Fruit fly (Drosophila melanogaster): Measurements from ENCODE around the gene CG4645.

DNA sequence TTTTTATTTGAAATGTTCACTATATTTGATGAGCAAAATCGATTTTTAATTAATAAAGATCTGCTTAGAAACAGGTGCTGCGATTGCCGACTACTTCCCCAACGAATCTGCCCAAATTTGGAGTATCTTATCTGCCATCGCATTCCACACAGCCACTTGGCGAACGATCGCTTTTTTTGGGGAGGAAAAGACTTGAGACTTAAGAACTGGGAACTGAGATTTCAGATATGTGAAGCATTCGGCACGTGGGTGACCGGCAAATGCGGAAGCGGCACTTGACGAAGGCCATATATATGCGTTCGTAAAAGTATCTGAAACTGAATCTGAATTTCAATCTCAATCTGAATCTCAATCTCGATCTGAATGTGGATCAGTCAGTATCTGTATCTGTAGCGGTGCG is 15.8 kb upstream of the CG4645 start:
- TF ChIP-seq ss (GFP tag; optimal IDR thresholded peaks at IDR 0.05) (no peak), CG8119 (GFP tag; IDR thresholded peaks at IDR 0.05) (no peak), CG6854 (GFP tag; optimal IDR thresholded peaks at IDR 0.05) (no peak), acj6 (GFP tag; optimal IDR thresholded peaks at IDR 0.05) (no peak), Sox15 (GFP tag; optimal IDR thresholded peaks at IDR 0.05) (no peak), CG31627 (GFP tag; optimal IDR thresholded peaks at IDR 0.05) (no peak), Hr38 (GFP tag; optimal IDR thresholded peaks at IDR 0.05) (no peak), vri (GFP tag; optimal IDR thresholded peaks at IDR 0.05) (no peak), CG34406 (GFP tag; optimal IDR thresholded peaks at IDR 0.05) (no peak), CG6163 (GFP tag; IDR thresholded peaks at IDR 0.05) (no peak), Hr39 (GFP tag; optimal IDR thresholded peaks at IDR 0.05) (no peak), CG11902 (GFP tag; optimal IDR thresholded peaks at IDR 0.05) (no peak), CG11762 (GFP tag; optimal IDR thresholded peaks at IDR 0.05; ENCODE audit: insufficient read depth) (no peak)
